Worm (Caenorhabditis elegans): ENCODE results near the gene hut-1.

- TF ChIP-seq nhr-10 (tag; optimal IDR thresholded peaks at IDR 0.05) (no peak), snpc-4 (tag; optimal IDR thresholded peaks at IDR 0.05) (no peak), lsy-2 (tag; optimal IDR thresholded peaks at IDR 0.05) (no peak), R02D3.7 (tag; optimal IDR thresholded peaks at IDR 0.05) (no peak), dpl-1 (GFP tag; optimal IDR thresholded peaks at IDR 0.05) (no peak), unc-62 (GFP tag; optimal IDR thresholded peaks at IDR 0.05 in 1 of 2) (no peak), unc-62 (tag; optimal IDR thresholded peaks at IDR 0.05) (no peak)
Observed at ce11 chrIII:12714266-12714665, 2.9 kb downstream of the hut-1 start, which contains the start of gene ssl-1.

All from whole organism, L4 larva.